Worm (Caenorhabditis elegans) whole organism, late embryonic: ENCODE results near the gene kel-1.

Source experiments
- Y22D7AL.16 ChIP-seq: sonication (generic microtip); optimal IDR thresholded peaks from 2 replicates; lab custom pipeline; 2016; ENCODE audit warnings: missing genetic modification characterization, missing compliant biosample characterization
- ahr-1 ChIP-seq: sonication (generic microtip); optimal IDR thresholded peaks from 2 replicates; lab custom pipeline; 2016; ENCODE audit warnings: missing genetic modification characterization, missing compliant biosample characterization
- ama-1 ChIP-seq: fragments of 150-350 bp; optimal IDR thresholded peaks from 2 replicates; lab custom pipeline; 2014
- ceh-2 ChIP-seq: sonication (generic microtip); optimal IDR thresholded peaks from 2 replicates; lab custom pipeline; 2016; ENCODE audit warnings: missing genotype, missing genetic modification characterization, missing compliant biosample characterization
- ceh-9 ChIP-seq: sonication (generic microtip); optimal IDR thresholded peaks from 2 replicates; lab custom pipeline; 2016; ENCODE audit warnings: mild to moderate bottlenecking, missing genetic modification characterization, inconsistent platforms, missing compliant biosample characterization
- ets-4 ChIP-seq: sonication (generic microtip); optimal IDR thresholded peaks from 2 replicates; lab custom pipeline; 2016; ENCODE audit warnings: missing genetic modification characterization, missing compliant biosample characterization
- pag-3 ChIP-seq: sonication (generic microtip); optimal IDR thresholded peaks from 2 replicates; lab custom pipeline; 2016; ENCODE audit warnings: missing compliant biosample characterization, missing genetic modification characterization, borderline replicate concordance
- pax-1 ChIP-seq: fragments of 150-350 bp; optimal IDR thresholded peaks from 2 replicates; lab custom pipeline; 2014; ENCODE audit warnings: missing biosample characterization, missing genetic modification characterization
- pha-2 ChIP-seq: sonication (generic microtip); optimal IDR thresholded peaks from 2 replicates; lab custom pipeline; 2017; ENCODE audit warnings: mild to moderate bottlenecking, missing genetic modification characterization, missing compliant biosample characterization
- pqm-1 ChIP-seq: sonication (generic microtip); optimal IDR thresholded peaks from 2 replicates; lab custom pipeline; 2016; ENCODE audit warnings: missing genetic modification characterization, missing compliant biosample characterization
- syd-9 ChIP-seq: sonication (generic microtip); optimal IDR thresholded peaks from 2 replicates; lab custom pipeline; 2016; ENCODE audit warnings: mild to moderate bottlenecking, missing genetic modification characterization, moderate library complexity, missing compliant biosample characterization
- tbx-2 ChIP-seq: sonication (generic microtip); optimal IDR thresholded peaks from 2 replicates; lab custom pipeline; 2016; ENCODE audit warnings: missing genetic modification characterization, missing compliant biosample characterization
- ttx-3 ChIP-seq: sonication (generic microtip); optimal IDR thresholded peaks from 2 replicates; lab custom pipeline; 2016; ENCODE audit warnings: missing genetic modification reagents, missing genetic modification characterization, missing compliant biosample characterization

ce11 chrII:11646874-11647273 lies 41.9 kb upstream of the kel-1 start:
- TF ChIP-seq Y22D7AL.16 (no peak), ceh-9 (tag; lab: Kevin White, UChicago) (no peak), syd-9 (tag; lab: Kevin White, UChicago) (no peak), ets-4 (tag; lab: Kevin White, UChicago) (no peak), ttx-3 (tag; lab: Kevin White, UChicago) (no peak), pha-2 (no peak), ahr-1 (tag; lab: Kevin White, UChicago) (no peak), tbx-2 (no peak), pag-3 (tag; lab: Kevin White, UChicago) (no peak), pax-1 (tag; lab: Kevin White, UChicago) (no peak), pqm-1 (tag; lab: Kevin White, UChicago) (no peak), ceh-2 (tag; lab: Kevin White, UChicago) (no peak), ama-1 (lab: Kevin White, UChicago) (no peak)
